ENCODE assay signal across 6 worm cellular contexts in genomic region chrX:16991437-16991836, ce11.
TF ChIP-seq lines count a peak whose summit lies in the region.

No protein-coding gene starts in this region.

TF ChIP-seq in whole organism, L1 larva, 84 proteins besides CTCF, POLR2A, EP300 and RAD21 (continues in another document):
- TF ChIP-seq ces-1 (GFP tag; optimal IDR thresholded peaks at IDR 0.05; lab: Kevin White, UChicago) (peak; percentile 78), nhr-19 (GFP tag; conservative IDR thresholded peaks at IDR 0.05; lab: Robert Waterston, UW) (no peak), unc-86 (tag; optimal IDR thresholded peaks at IDR 0.05; lab: Kevin White, UChicago) (no peak), nhr-47 (tag; optimal IDR thresholded peaks at IDR 0.05; lab: Kevin White, UChicago) (peak; percentile 41), lin-39 (tag; optimal IDR thresholded peaks at IDR 0.05; lab: Kevin White, UChicago) (no peak), lin-35 (GFP tag; optimal IDR thresholded peaks at IDR 0.05; lab: Kevin White, UChicago) (no peak), sox-4 (tag; optimal IDR thresholded peaks at IDR 0.05; lab: Kevin White, UChicago) (no peak), ztf-11 (tag; optimal IDR thresholded peaks at IDR 0.05; lab: Kevin White, UChicago) (peak in 1 of 2 experiments; percentile 44), zag-1 (tag; optimal IDR thresholded peaks at IDR 0.05; lab: Kevin White, UChicago) (peak; percentile 43), tbx-2 (tag; optimal IDR thresholded peaks at IDR 0.05; lab: Kevin White, UChicago) (peak; percentile 71), efl-1 (optimal IDR thresholded peaks at IDR 0.05; lab: Kevin White, UChicago) (no peak), efl-1 (GFP tag; optimal IDR thresholded peaks at IDR 0.05 in 1 of 2; lab: Kevin White, UChicago) (no peak), snu-23 (GFP tag; optimal IDR thresholded peaks at IDR 0.05; lab: Kevin White, UChicago) (peak; percentile 5), ceh-82 (tag; optimal IDR thresholded peaks at IDR 0.05; lab: Kevin White, UChicago) (peak in 1 of 3 experiments; percentile 6), ceh-88 (GFP tag; IDR thresholded peaks at IDR 0.05; lab: Robert Waterston, UW) (no peak)

TF ChIP-seq in whole organism, L2 larva, 48 proteins besides CTCF, POLR2A, EP300 and RAD21 (continues in another document):
- no peak for TF ChIP-seq ztf-11 (tag; optimal IDR thresholded peaks at IDR 0.05; lab: Kevin White, UChicago)
- TF ChIP-seq nhr-6 (tag; optimal IDR thresholded peaks at IDR 0.05; lab: Kevin White, UChicago) = no peak
- TF ChIP-seq elt-1 (tag; optimal IDR thresholded peaks at IDR 0.05; lab: Kevin White, UChicago) = no peak
- TF ChIP-seq sem-4 (tag; optimal IDR thresholded peaks at IDR 0.05; lab: Kevin White, UChicago) = no peak
- TF ChIP-seq mbf-1 (tag; optimal IDR thresholded peaks at IDR 0.05; lab: Kevin White, UChicago) = no peak
- TF ChIP-seq lin-39 (tag; optimal IDR thresholded peaks at IDR 0.05; lab: Kevin White, UChicago) = no peak
- no peak for TF ChIP-seq peb-1 (tag; optimal IDR thresholded peaks at IDR 0.05; lab: Kevin White, UChicago)
- TF ChIP-seq ztf-4 (tag; optimal IDR thresholded peaks at IDR 0.05; lab: Kevin White, UChicago) = no peak
- TF ChIP-seq nhr-21 (tag; optimal IDR thresholded peaks at IDR 0.05; lab: Kevin White, UChicago) = no peak
- no peak for TF ChIP-seq mab-5 (tag; optimal IDR thresholded peaks at IDR 0.05; lab: Kevin White, UChicago)
- TF ChIP-seq ama-1 (optimal IDR thresholded peaks at IDR 0.05; lab: Kevin White, UChicago) = no peak
- TF ChIP-seq R02D3.7 (tag; optimal IDR thresholded peaks at IDR 0.05; lab: Kevin White, UChicago) = no peak
- TF ChIP-seq sma-9 (GFP tag; optimal IDR thresholded peaks at IDR 0.05; lab: Kevin White, UChicago) = peak; percentile 1
- TF ChIP-seq sma-9 (tag; optimal IDR thresholded peaks at IDR 0.05; lab: Kevin White, UChicago) = no peak
- no peak for TF ChIP-seq sma-3 (GFP tag; optimal IDR thresholded peaks at IDR 0.05; lab: Kevin White, UChicago)
- no peak for TF ChIP-seq unc-62 (GFP tag; optimal IDR thresholded peaks at IDR 0.05; lab: Kevin White, UChicago)
- no peak for TF ChIP-seq nhr-12 (tag; optimal IDR thresholded peaks at IDR 0.05; lab: Kevin White, UChicago)

TF ChIP-seq in whole organism, L3 larva, 47 proteins besides CTCF, POLR2A, EP300 and RAD21:
- TF ChIP-seq snpc-4 (tag; optimal IDR thresholded peaks at IDR 0.05; lab: Kevin White, UChicago) (no peak), zag-1 (tag; optimal IDR thresholded peaks at IDR 0.05; lab: Kevin White, UChicago) (peak; percentile 16), nfya-1 (tag; optimal IDR thresholded peaks at IDR 0.05; lab: Kevin White, UChicago; ENCODE audit: insufficient read depth) (peak; percentile 27), egl-5 (tag; optimal IDR thresholded peaks at IDR 0.05; lab: Kevin White, UChicago) (peak; percentile 15), nhr-28 (tag; optimal IDR thresholded peaks at IDR 0.05; lab: Kevin White, UChicago) (no peak), nhr-25 (tag; optimal IDR thresholded peaks at IDR 0.05; lab: Kevin White, UChicago) (no peak)

TF ChIP-seq in whole organism, L4 larva, 104 proteins besides CTCF, POLR2A, EP300 and RAD21:
- peak; percentile 21 for TF ChIP-seq mep-1 (tag; optimal IDR thresholded peaks at IDR 0.05; lab: Kevin White, UChicago)
- TF ChIP-seq ces-1 (GFP tag; optimal IDR thresholded peaks at IDR 0.05; lab: Kevin White, UChicago) = peak; percentile 47
- TF ChIP-seq ceh-44 (GFP tag; IDR thresholded peaks at IDR 0.05; lab: Robert Waterston, UW) = no peak

TF ChIP-seq in whole organism, late embryonic, 69 proteins besides CTCF, POLR2A, EP300 and RAD21:
- TF ChIP-seq unc-42 (tag; optimal IDR thresholded peaks at IDR 0.05; lab: Kevin White, UChicago) (peak; percentile 100), ceh-14 (tag; optimal IDR thresholded peaks at IDR 0.05; lab: Kevin White, UChicago) (peak; percentile 18), nfya-1 (tag; optimal IDR thresholded peaks at IDR 0.05; lab: Kevin White, UChicago) (peak; percentile 10), ceh-31 (tag; optimal IDR thresholded peaks at IDR 0.05; lab: Kevin White, UChicago) (peak; percentile 80), ttx-3 (tag; optimal IDR thresholded peaks at IDR 0.05; lab: Kevin White, UChicago) (no peak), Y22D7AL.16 (tag; optimal IDR thresholded peaks at IDR 0.05; lab: Kevin White, UChicago) (no peak), ceh-9 (tag; optimal IDR thresholded peaks at IDR 0.05; lab: Kevin White, UChicago) (no peak), pax-1 (tag; optimal IDR thresholded peaks at IDR 0.05; lab: Kevin White, UChicago) (no peak), eyg-1 (tag; optimal IDR thresholded peaks at IDR 0.05; lab: Kevin White, UChicago) (no peak), sox-2 (GFP tag; IDR thresholded peaks at IDR 0.05; lab: Robert Waterston, UW) (no peak), hlh-6 (tag; optimal IDR thresholded peaks at IDR 0.05; lab: Kevin White, UChicago) (no peak), unc-3 (GFP tag; conservative IDR thresholded peaks at IDR 0.05; lab: Robert Waterston, UW) (no peak), unc-3 (tag; optimal IDR thresholded peaks at IDR 0.05; lab: Kevin White, UChicago) (no peak)
TF ChIP-seq in whole organism, late embryonic: peak in this region for 4.

TF ChIP-seq in whole organism, mixed stage, embryonic, 35 proteins besides CTCF, POLR2A, EP300 and RAD21:
- TF ChIP-seq elt-1 (tag; optimal IDR thresholded peaks at IDR 0.05; lab: Kevin White, UChicago; ENCODE audit: borderline replicate concordance, insufficient read depth) = no peak
- TF ChIP-seq nhr-237 (tag; optimal IDR thresholded peaks at IDR 0.05; lab: Kevin White, UChicago) = peak; percentile 10
- TF ChIP-seq blmp-1 (tag; optimal IDR thresholded peaks at IDR 0.05; lab: Kevin White, UChicago) = no peak
- TF ChIP-seq ces-1 (GFP tag; optimal IDR thresholded peaks at IDR 0.05; lab: Kevin White, UChicago) = peak; percentile 100
- TF ChIP-seq ztf-11 (tag; optimal IDR thresholded peaks at IDR 0.05; lab: Kevin White, UChicago) = no peak
- TF ChIP-seq mab-5 (tag; optimal IDR thresholded peaks at IDR 0.05; lab: Kevin White, UChicago) = no peak

Comparison
In these comparisons a context has a peak if more than half of its experiments do, and no peak if none do; other contexts are left out.
1. Of the 29 proteins assayed by ChIP-seq in both whole organism, L4 larva and whole organism, L1 larva: peak only in whole organism, L4 larva: mep-1; only in whole organism, L1 larva: zag-1; in both: ces-1; in neither: 23; mixed calls (peak in some experiments, not most) for 3.